Worm (Caenorhabditis elegans) whole organism, L1 larva: ENCODE measurements around the gene Y32B12C.1.

Source experiments
- C16A3.4 ChIP-seq: fragments of 150-350 bp; optimal IDR thresholded peaks from 2 replicates; lab custom pipeline; 2014; ENCODE audit warnings: missing biosample characterization, missing genetic modification characterization
- C34B4.2 ChIP-seq: sonication (generic microtip); optimal IDR thresholded peaks from 2 replicates; lab custom pipeline; 2017; ENCODE audit warnings: mild to moderate bottlenecking, missing genetic modification characterization, missing compliant biosample characterization
- F16B12.6 ChIP-seq: fragments of 150-350 bp; optimal IDR thresholded peaks from 2 replicates; lab custom pipeline; 2014; ENCODE audit warnings: missing biosample characterization, missing genetic modification characterization
- ama-1 ChIP-seq: fragments of 150-350 bp; optimal IDR thresholded peaks from 2 replicates; lab custom pipeline; 2014
- ceh-8 ChIP-seq: fragments of 200-800 bp; sonication (Bioruptor generic); optimal IDR thresholded peaks from 2 replicates; lab custom pipeline; 2018; ENCODE audit warnings: mild to moderate bottlenecking, missing genetic modification characterization, moderate library complexity, missing compliant biosample characterization
- ceh-82 ChIP-seq, 3 experiments: fragments of 150-350 bp in 1 of 3; sonication (generic microtip) in 2 of 3; optimal IDR thresholded peaks; 2 replicates each; lab custom pipeline; 2014 to 2017; ENCODE audit warnings: missing biosample characterization in 3 of 3, missing genetic modification characterization in 3 of 3
- ceh-88 ChIP-seq: fragments of 200-800 bp; sonication (Bioruptor generic); IDR thresholded peaks from 2 replicates; pipeline ENCODE4 v1.3.6; 2022; ENCODE audit warnings: missing genetic modification characterization, missing compliant biosample characterization
- ceh-90 ChIP-seq: sonication (generic microtip); optimal IDR thresholded peaks from 2 replicates; lab custom pipeline; 2016; ENCODE audit warnings: missing genetic modification characterization, missing compliant biosample characterization
- ces-1 ChIP-seq: fragments of 150-350 bp; optimal IDR thresholded peaks from 2 replicates; lab custom pipeline; 2014; ENCODE audit warnings: missing biosample characterization, missing genetic modification reagents, missing genetic modification characterization
- dpl-1 ChIP-seq, 3 experiments: fragments of 150-350 bp in 2 of 3; sonication (generic microtip) in 1 of 3; optimal IDR thresholded peaks; 2 replicates each; lab custom pipeline; 2014 to 2017; ENCODE audit warnings: missing biosample characterization in 3 of 3, missing genetic modification characterization in 3 of 3, missing genetic modification reagents in 3 of 3
- dsc-1 ChIP-seq: sonication (generic microtip); optimal IDR thresholded peaks from 2 replicates; lab custom pipeline; 2016; ENCODE audit warnings: mild to moderate bottlenecking, missing genetic modification characterization, missing compliant biosample characterization
- efl-1 ChIP-seq, 4 experiments: fragments of 150-350 bp; optimal IDR thresholded peaks in 3 of 4; peaks in 1 of 4; 1 replicate in 1 of 4; 2 replicates in 3 of 4; lab custom pipeline; 2014; ENCODE audit warnings: missing biosample characterization in 2 of 4, missing genetic modification characterization in 2 of 4, missing genetic modification reagents in 2 of 4
- elt-2 ChIP-seq: sonication (generic microtip); optimal IDR thresholded peaks from 2 replicates; lab custom pipeline; 2016; ENCODE audit warnings: missing genetic modification characterization, mild to moderate bottlenecking, inconsistent platforms, missing compliant biosample characterization, missing genetic modification reagents
- elt-3 ChIP-seq, 6 experiments: fragments of 150-350 bp in 1 of 6; sonication (generic microtip); optimal IDR thresholded peaks; 2 replicates each; lab custom pipeline; 2017 to 2018; ENCODE audit warnings: missing biosample characterization in 6 of 6, missing genetic modification characterization in 6 of 6, inconsistent platforms in 1 of 6
- ets-5 ChIP-seq: fragments of 200-800 bp; sonication (Bioruptor generic); IDR thresholded peaks from 2 replicates; pipeline ENCODE4 v1.3.6; 2022; ENCODE audit warnings: missing genetic modification characterization, missing compliant biosample characterization
- fos-1 ChIP-seq: fragments of 150-350 bp; optimal IDR thresholded peaks from 2 replicates; lab custom pipeline; 2014; ENCODE audit warnings: missing biosample characterization, missing genetic modification characterization
- hlh-4 ChIP-seq: sonication (generic microtip); optimal IDR thresholded peaks from 2 replicates; lab custom pipeline; 2016; ENCODE audit warnings: mild to moderate bottlenecking, missing genetic modification characterization, missing compliant biosample characterization
- irx-1 ChIP-seq: sonication (generic microtip); optimal IDR thresholded peaks from 2 replicates; lab custom pipeline; 2016; ENCODE audit warnings: missing genetic modification characterization, missing compliant biosample characterization
- jun-1 ChIP-seq: fragments of 150-350 bp; optimal IDR thresholded peaks from 2 replicates; lab custom pipeline; 2014; ENCODE audit warnings: missing biosample characterization, missing genetic modification reagents, missing genetic modification characterization
- lin-13 ChIP-seq: fragments of 150-350 bp; optimal IDR thresholded peaks from 2 replicates; lab custom pipeline; 2014; ENCODE audit warnings: missing biosample characterization, missing genetic modification reagents, missing genetic modification characterization
- lin-14 ChIP-seq: fragments of 200-800 bp; sonication (Bioruptor generic); optimal IDR thresholded peaks from 2 replicates; lab custom pipeline; 2018; ENCODE audit warnings: mild to moderate bottlenecking, missing genetic modification characterization, moderate library complexity, missing compliant biosample characterization
- lin-35 ChIP-seq, 2 experiments: fragments of 150-350 bp; optimal IDR thresholded peaks; 2 replicates each; lab custom pipeline; 2014; ENCODE audit warnings: missing biosample characterization in 2 of 2, missing genetic modification characterization in 2 of 2, missing genetic modification reagents in 2 of 2
- lsy-2 ChIP-seq, 2 experiments: fragments of 150-350 bp; optimal IDR thresholded peaks; 2 replicates each; lab custom pipeline; 2014; ENCODE audit warnings: missing biosample characterization in 2 of 2, missing genetic modification characterization in 2 of 2
- mdl-1 ChIP-seq, 2 experiments: fragments of 150-350 bp; optimal IDR thresholded peaks; 2 replicates each; lab custom pipeline; 2014 to 2017; ENCODE audit warnings: missing biosample characterization in 2 of 2, missing genetic modification characterization in 2 of 2, inconsistent platforms in 1 of 2
- nhr-19 ChIP-seq: fragments of 200-800 bp; sonication (Bioruptor generic); conservative IDR thresholded peaks from 2 replicates; pipeline ENCODE4 v1.3.6; 2022; ENCODE audit warnings: missing genetic modification characterization, missing compliant biosample characterization
- nhr-20 ChIP-seq: sonication (generic microtip); optimal IDR thresholded peaks from 2 replicates; lab custom pipeline; 2016; ENCODE audit warnings: mild to moderate bottlenecking, missing genetic modification characterization, missing compliant biosample characterization
- nhr-47 ChIP-seq: sonication (generic microtip); optimal IDR thresholded peaks from 2 replicates; lab custom pipeline; 2016; ENCODE audit warnings: mild to moderate bottlenecking, missing genetic modification characterization, moderate library complexity, missing compliant biosample characterization
- nhr-71 ChIP-seq: sonication (generic microtip); optimal IDR thresholded peaks from 2 replicates; lab custom pipeline; 2016; ENCODE audit warnings: mild to moderate bottlenecking, missing genetic modification characterization, moderate library complexity, missing compliant biosample characterization
- nhr-77 ChIP-seq: fragments of 150-350 bp; optimal IDR thresholded peaks from 2 replicates; lab custom pipeline; 2014; ENCODE audit warnings: missing biosample characterization, missing genetic modification characterization
- nhr-84 ChIP-seq: sonication (generic microtip); optimal IDR thresholded peaks from 2 replicates; lab custom pipeline; 2017; ENCODE audit warnings: missing biosample characterization, missing genetic modification characterization
- nhr-85 ChIP-seq: sonication (generic microtip); peaks from one replicate; lab custom pipeline; 2016; ENCODE audit warnings: missing genetic modification characterization, inconsistent platforms, missing compliant biosample characterization
- nhr-90 ChIP-seq: sonication (generic microtip); optimal IDR thresholded peaks from 2 replicates; lab custom pipeline; 2016; ENCODE audit warnings: mild to moderate bottlenecking, missing genetic modification characterization, missing compliant biosample characterization; ENCODE audit not compliant: poor library complexity
- pax-3 ChIP-seq: fragments of 200-800 bp; sonication (Bioruptor generic); optimal IDR thresholded peaks from 2 replicates; lab custom pipeline; 2018; ENCODE audit warnings: mild to moderate bottlenecking, missing genetic modification characterization, moderate library complexity, missing compliant biosample characterization
- rnt-1 ChIP-seq: sonication (generic microtip); optimal IDR thresholded peaks from 2 replicates; lab custom pipeline; 2016; ENCODE audit warnings: mild to moderate bottlenecking, missing genetic modification characterization, moderate library complexity, missing compliant biosample characterization
- skn-1 ChIP-seq: fragments of 150-350 bp; optimal IDR thresholded peaks from 2 replicates; lab custom pipeline; 2014; ENCODE audit warnings: missing biosample characterization, missing genetic modification characterization
- snpc-4 ChIP-seq: fragments of 150-350 bp; optimal IDR thresholded peaks from 2 replicates; lab custom pipeline; 2014; ENCODE audit warnings: missing biosample characterization, missing genetic modification characterization
- snu-23 ChIP-seq: sonication (generic microtip); optimal IDR thresholded peaks from 2 replicates; lab custom pipeline; 2016; ENCODE audit warnings: missing genetic modification characterization, missing compliant biosample characterization
- sptf-1 ChIP-seq: fragments of 150-350 bp; optimal IDR thresholded peaks from 2 replicates; lab custom pipeline; 2014; ENCODE audit warnings: missing biosample characterization, missing genetic modification characterization
- sup-37 ChIP-seq: fragments of 200-800 bp; sonication (Bioruptor generic); optimal IDR thresholded peaks from 2 replicates; lab custom pipeline; 2018; ENCODE audit warnings: mild to moderate bottlenecking, missing genetic modification characterization, missing compliant biosample characterization
- swsn-7 ChIP-seq: sonication (generic microtip); optimal IDR thresholded peaks from 2 replicates; lab custom pipeline; 2016; ENCODE audit warnings: missing genetic modification characterization, missing compliant biosample characterization
- tbx-2 ChIP-seq: sonication (generic microtip); optimal IDR thresholded peaks from 2 replicates; lab custom pipeline; 2016; ENCODE audit warnings: missing genetic modification characterization, missing compliant biosample characterization
- unc-130 ChIP-seq: fragments of 150-350 bp; optimal IDR thresholded peaks from 2 replicates; lab custom pipeline; 2017; ENCODE audit warnings: missing biosample characterization, missing genetic modification characterization, inconsistent platforms
- xbp-1 ChIP-seq: sonication (generic microtip); optimal IDR thresholded peaks from 2 replicates; lab custom pipeline; 2016; ENCODE audit warnings: missing genetic modification characterization, missing compliant biosample characterization
- ztf-4 ChIP-seq: fragments of 150-350 bp; optimal IDR thresholded peaks from 2 replicates; lab custom pipeline; 2014; ENCODE audit warnings: missing biosample characterization, missing genetic modification characterization

Gene Y32B12C.1

DNA sequence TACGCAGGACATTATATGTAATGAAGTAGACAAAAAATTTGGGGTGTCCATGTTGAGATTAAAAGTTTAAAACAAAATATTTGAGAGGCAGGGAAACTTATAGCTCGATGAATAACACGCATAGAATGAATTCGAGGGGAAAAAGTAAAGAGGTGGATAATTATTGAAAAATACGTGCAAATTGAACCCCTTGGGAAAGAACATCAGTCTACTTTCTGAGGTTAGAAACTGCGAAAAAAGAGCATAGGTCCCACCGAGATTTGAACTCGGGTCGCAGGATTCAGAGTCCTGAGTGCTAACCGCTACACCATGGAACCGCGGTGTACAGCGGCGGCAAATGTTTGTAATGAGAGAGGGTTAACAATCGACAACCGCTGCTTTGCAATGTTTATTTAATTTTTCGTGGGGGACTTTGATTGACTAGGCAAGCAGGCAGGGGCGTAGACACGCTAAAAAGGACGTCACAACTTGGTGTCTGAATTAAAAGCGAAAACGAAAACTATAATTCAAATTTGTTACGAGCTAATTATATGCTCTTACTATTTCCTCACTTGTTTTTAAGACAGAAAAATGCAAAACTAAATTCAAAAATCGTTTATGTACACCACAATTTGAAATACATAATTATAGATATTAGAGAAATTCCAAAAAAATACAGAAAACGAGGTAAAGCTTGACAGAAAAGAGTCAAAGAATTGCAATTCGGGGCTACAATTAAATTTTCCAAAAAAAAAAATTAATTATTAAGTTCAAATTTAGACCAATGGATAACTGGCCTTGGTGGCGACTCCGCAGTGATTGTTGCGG is 14.2 kb upstream of the Y32B12C.1 start, which contains the start of gene srh-269:
Gene srh-269 (minus strand): TSS at position 51 of the 807 bp plus-strand sequence.
- TF ChIP-seq lsy-2 (tag; optimal IDR thresholded peaks at IDR 0.05; lab: Kevin White, UChicago) (peak; percentile 24 to 55), nhr-71 (peak; percentile 74), ama-1 (lab: Kevin White, UChicago) (peak; percentile 87), nhr-85 (tag; lab: Kevin White, UChicago) (peak; percentile 27), snpc-4 (peak; percentile 61), ces-1 (no peak), nhr-77 (tag; lab: Kevin White, UChicago) (peak; percentile 48), elt-3 (tag; optimal IDR thresholded peaks at IDR 0.05; lab: Kevin White, UChicago) (peak in 1 of 6 experiments; percentile 6), nhr-90 (peak; percentile 62), dpl-1 (GFP tag; optimal IDR thresholded peaks at IDR 0.05; lab: Kevin White, UChicago) (peak in 2 of 3 experiments; percentile 38 to 39), sptf-1 (no peak), nhr-84 (tag; lab: Kevin White, UChicago) (no peak), snu-23 (GFP tag; lab: Kevin White, UChicago) (peak; percentile 77), jun-1 (tag; lab: Kevin White, UChicago) (peak; percentile 51), tbx-2 (tag; lab: Kevin White, UChicago) (peak; percentile 54), ztf-4 (tag; lab: Kevin White, UChicago) (peak; percentile 75), lin-13 (GFP tag; lab: Kevin White, UChicago) (peak; percentile 28), ets-5 (GFP tag; lab: Robert Waterston, UW) (no peak), nhr-19 (GFP tag; lab: Robert Waterston, UW) (peak; percentile 79), lin-35 (GFP tag; optimal IDR thresholded peaks at IDR 0.05; lab: Kevin White, UChicago) (peak; percentile 12 to 71), sup-37 (GFP tag; lab: Kevin White, UChicago) (peak; percentile 28), hlh-4 (tag; lab: Kevin White, UChicago) (no peak), lin-14 (GFP tag; lab: Kevin White, UChicago) (peak; percentile 45), elt-2 (tag; lab: Kevin White, UChicago) (peak; percentile 65), xbp-1 (tag; lab: Kevin White, UChicago) (peak; percentile 31), efl-1 (optimal IDR thresholded peaks at IDR 0.05; lab: Kevin White, UChicago) (peak; percentile 28 to 55), efl-1 (GFP tag; optimal IDR thresholded peaks at IDR 0.05 in 1 of 2; lab: Kevin White, UChicago) (peak; percentile 8 to 92), ceh-82 (tag; optimal IDR thresholded peaks at IDR 0.05; lab: Kevin White, UChicago) (peak in 1 of 3 experiments; percentile 33), irx-1 (peak; percentile 12), C34B4.2 (tag; lab: Kevin White, UChicago) (no peak), nhr-20 (tag; lab: Kevin White, UChicago) (peak; percentile 65), unc-130 (peak; percentile 62), nhr-47 (tag; lab: Kevin White, UChicago) (peak; percentile 69), fos-1 (tag; lab: Kevin White, UChicago) (peak; percentile 13), mdl-1 (tag; optimal IDR thresholded peaks at IDR 0.05; lab: Kevin White, UChicago) (peak in 1 of 2 experiments; percentile 20), ceh-8 (GFP tag; lab: Kevin White, UChicago) (no peak), rnt-1 (peak; percentile 86), dsc-1 (peak; percentile 69), ceh-90 (tag; lab: Kevin White, UChicago) (no peak), skn-1 (tag; lab: Kevin White, UChicago) (peak; percentile 11), F16B12.6 (no peak), C16A3.4 (tag; lab: Kevin White, UChicago) (peak; percentile 56), ceh-88 (no peak), swsn-7 (tag; lab: Kevin White, UChicago) (peak; percentile 50), pax-3 (tag; lab: Kevin White, UChicago) (peak; percentile 35)
